Worm (Caenorhabditis elegans) whole organism, mixed stage, embryonic: Measurements from ENCODE around the gene T14F9.2.

ENCODE experiments used
- M03D4.4 ChIP-seq: sonication (generic microtip); optimal IDR thresholded peaks from 2 replicates; lab custom pipeline; 2017; ENCODE audit warnings: mild to moderate bottlenecking, missing genetic modification characterization, missing compliant biosample characterization
- bed-3 ChIP-seq: fragments of 200-800 bp; sonication (Bioruptor generic); optimal IDR thresholded peaks from 3 replicates; lab custom pipeline; 2018; ENCODE audit warnings: mild to moderate bottlenecking, missing genetic modification characterization, moderate library complexity, missing compliant biosample characterization
- blmp-1 ChIP-seq: fragments of 150-350 bp; optimal IDR thresholded peaks from 2 replicates; lab custom pipeline; 2014; ENCODE audit warnings: missing biosample characterization, missing genetic modification characterization
- ceh-39 ChIP-seq: fragments of 150-350 bp; optimal IDR thresholded peaks from 2 replicates; lab custom pipeline; 2014; ENCODE audit warnings: missing biosample characterization, missing genetic modification characterization
- ceh-43 ChIP-seq: fragments of 200-800 bp; sonication (Bioruptor generic); optimal IDR thresholded peaks from 2 replicates; lab custom pipeline; 2018; ENCODE audit warnings: mild to moderate bottlenecking, missing genetic modification characterization, moderate library complexity, missing compliant biosample characterization
- ceh-83 ChIP-seq: fragments of 200-800 bp; sonication (Bioruptor generic); optimal IDR thresholded peaks from 2 replicates; lab custom pipeline; 2018; ENCODE audit warnings: mild to moderate bottlenecking, missing genetic modification characterization, missing compliant biosample characterization
- ces-1 ChIP-seq: fragments of 150-350 bp; optimal IDR thresholded peaks from 2 replicates; lab custom pipeline; 2014; ENCODE audit warnings: missing biosample characterization, missing genetic modification reagents, missing genetic modification characterization
- cnd-1 ChIP-seq: fragments of 200-800 bp; sonication (Bioruptor generic); optimal IDR thresholded peaks from 2 replicates; lab custom pipeline; 2018; ENCODE audit warnings: mild to moderate bottlenecking, missing genetic modification characterization, missing compliant biosample characterization
- drap-1 ChIP-seq: fragments of 200-800 bp; sonication (Bioruptor generic); optimal IDR thresholded peaks from 3 replicates; lab custom pipeline; 2018; ENCODE audit warnings: mild to moderate bottlenecking, missing genetic modification characterization, missing compliant biosample characterization
- elt-1 ChIP-seq: sonication (generic microtip); optimal IDR thresholded peaks from 2 replicates; lab custom pipeline; 2017; ENCODE audit warnings: missing genetic modification characterization, mild to moderate bottlenecking, missing compliant biosample characterization, antibody characterized with exemption, moderate library complexity, borderline replicate concordance; ENCODE audit not compliant: insufficient read depth
- elt-3 ChIP-seq: fragments of 150-350 bp; optimal IDR thresholded peaks from 2 replicates; lab custom pipeline; 2014; ENCODE audit warnings: missing biosample characterization, missing genetic modification characterization
- flh-1 ChIP-seq: fragments of 200-800 bp; sonication (Bioruptor generic); optimal IDR thresholded peaks from 2 replicates; lab custom pipeline; 2018; ENCODE audit warnings: mild to moderate bottlenecking, missing genetic modification characterization, moderate library complexity, missing compliant biosample characterization
- ham-2 ChIP-seq: fragments of 200-800 bp; sonication (Bioruptor generic); optimal IDR thresholded peaks from 2 replicates; lab custom pipeline; 2018; ENCODE audit warnings: mild to moderate bottlenecking, missing genetic modification characterization, missing compliant biosample characterization
- hlh-1 ChIP-seq: fragments of 150-350 bp; optimal IDR thresholded peaks from 2 replicates; lab custom pipeline; 2014; ENCODE audit warnings: missing biosample characterization, missing genetic modification reagents, missing genetic modification characterization
- lin-13 ChIP-seq: fragments of 150-350 bp; optimal IDR thresholded peaks from 2 replicates; lab custom pipeline; 2014; ENCODE audit warnings: missing biosample characterization, missing genetic modification characterization
- lin-32 ChIP-seq: fragments of 200-800 bp; sonication (Bioruptor generic); optimal IDR thresholded peaks from 2 replicates; lab custom pipeline; 2018; ENCODE audit warnings: mild to moderate bottlenecking, missing genetic modification characterization, missing compliant biosample characterization
- lsy-2 ChIP-seq: fragments of 150-350 bp; optimal IDR thresholded peaks from 2 replicates; lab custom pipeline; 2014; ENCODE audit warnings: missing biosample characterization, missing genetic modification characterization
- mab-5 ChIP-seq: fragments of 150-350 bp; optimal IDR thresholded peaks from 2 replicates; lab custom pipeline; 2014; ENCODE audit warnings: missing biosample characterization, missing genetic modification characterization
- mep-1 ChIP-seq: fragments of 150-350 bp; optimal IDR thresholded peaks from 2 replicates; lab custom pipeline; 2017; ENCODE audit warnings: missing biosample characterization, missing genetic modification reagents, missing genetic modification characterization, inconsistent platforms
- mls-2 ChIP-seq: sonication (generic microtip); optimal IDR thresholded peaks from 2 replicates; lab custom pipeline; 2016; ENCODE audit warnings: mild to moderate bottlenecking, missing genetic modification characterization, moderate library complexity, missing compliant biosample characterization
- nhr-12 ChIP-seq: fragments of 150-350 bp; optimal IDR thresholded peaks from 2 replicates; lab custom pipeline; 2014; ENCODE audit warnings: missing biosample characterization, missing genetic modification characterization
- nhr-2 ChIP-seq: fragments of 150-350 bp; optimal IDR thresholded peaks from 2 replicates; lab custom pipeline; 2014; ENCODE audit warnings: missing biosample characterization, missing genetic modification characterization
- nhr-237 ChIP-seq: fragments of 150-350 bp; optimal IDR thresholded peaks from 2 replicates; lab custom pipeline; 2014; ENCODE audit warnings: missing biosample characterization, missing genetic modification characterization
- nhr-28 ChIP-seq: fragments of 150-350 bp; optimal IDR thresholded peaks from 2 replicates; lab custom pipeline; 2014; ENCODE audit warnings: missing biosample characterization, missing genetic modification characterization
- nhr-76 ChIP-seq: sonication (generic microtip); optimal IDR thresholded peaks from 2 replicates; lab custom pipeline; 2017; ENCODE audit warnings: missing biosample characterization, missing genetic modification characterization
- pha-4 ChIP-seq: fragments of 150-350 bp; optimal IDR thresholded peaks from 2 replicates; lab custom pipeline; 2018; ENCODE audit warnings: missing biosample characterization, missing genetic modification reagents, missing genetic modification characterization
- sem-2 ChIP-seq: fragments of 200-800 bp; sonication (Bioruptor generic); optimal IDR thresholded peaks from 2 replicates; lab custom pipeline; 2018; ENCODE audit warnings: mild to moderate bottlenecking, missing genetic modification characterization, missing compliant biosample characterization
- snpc-4 ChIP-seq: fragments of 150-350 bp; optimal IDR thresholded peaks from 2 replicates; lab custom pipeline; 2014; ENCODE audit warnings: missing biosample characterization, missing genetic modification characterization
- sptf-1 ChIP-seq: sonication (generic microtip); optimal IDR thresholded peaks from 2 replicates; lab custom pipeline; 2017; ENCODE audit warnings: mild to moderate bottlenecking, missing genetic modification characterization, moderate library complexity, missing compliant biosample characterization
- tbx-8 ChIP-seq: fragments of 200-800 bp; sonication (Bioruptor generic); optimal IDR thresholded peaks from 2 replicates; lab custom pipeline; 2018; ENCODE audit warnings: mild to moderate bottlenecking, missing genetic modification characterization, moderate library complexity, missing compliant biosample characterization
- unc-120 ChIP-seq: sonication (generic microtip); optimal IDR thresholded peaks from 2 replicates; lab custom pipeline; 2017; ENCODE audit warnings: missing genetic modification characterization, missing compliant biosample characterization; ENCODE audit not compliant: poor library complexity, severe bottlenecking
- unc-39 ChIP-seq: fragments of 150-350 bp; optimal IDR thresholded peaks from 2 replicates; lab custom pipeline; 2014; ENCODE audit warnings: missing biosample characterization, missing genetic modification characterization
- unc-62 ChIP-seq: fragments of 150-350 bp; optimal IDR thresholded peaks from 2 replicates; lab custom pipeline; 2014; ENCODE audit warnings: missing biosample characterization, missing genetic modification reagents, missing genetic modification characterization
- zip-8 ChIP-seq: fragments of 150-350 bp; optimal IDR thresholded peaks from 2 replicates; lab custom pipeline; 2014; ENCODE audit warnings: missing biosample characterization, missing genetic modification characterization
- ztf-11 ChIP-seq: fragments of 150-350 bp; optimal IDR thresholded peaks from 2 replicates; lab custom pipeline; 2014; ENCODE audit warnings: missing biosample characterization, missing genetic modification characterization

The T14F9.2 gene

ce11 chrX:2241147-2241798 lies 7.1 kb downstream of the T14F9.2 start:
- no peak for TF ChIP-seq nhr-2
- no peak for TF ChIP-seq drap-1 (GFP tag; lab: Kevin White, UChicago)
- no peak for TF ChIP-seq lin-13 (tag; lab: Kevin White, UChicago)
- no peak for TF ChIP-seq elt-1 (tag; lab: Kevin White, UChicago)
- no peak for TF ChIP-seq hlh-1
- no peak for TF ChIP-seq sptf-1
- no peak for TF ChIP-seq mep-1
- no peak for TF ChIP-seq sem-2 (GFP tag; lab: Kevin White, UChicago)
- no peak for TF ChIP-seq elt-3 (tag; lab: Kevin White, UChicago)
- TF ChIP-seq pha-4 = no peak
- no peak for TF ChIP-seq nhr-237 (tag; lab: Kevin White, UChicago)
- no peak for TF ChIP-seq ceh-83 (GFP tag; lab: Kevin White, UChicago)
- no peak for TF ChIP-seq flh-1
- TF ChIP-seq ceh-43 (GFP tag; lab: Kevin White, UChicago) = no peak
- TF ChIP-seq mab-5 = no peak
- TF ChIP-seq ces-1 (GFP tag; lab: Kevin White, UChicago) = no peak
- no peak for TF ChIP-seq nhr-12 (tag; lab: Kevin White, UChicago)
- TF ChIP-seq zip-8 (tag; lab: Kevin White, UChicago) = no peak
- no peak for TF ChIP-seq M03D4.4
- no peak for TF ChIP-seq unc-120 (tag; lab: Kevin White, UChicago)

ce11 chrX:2242568-2243185 lies 8.6 kb downstream of the T14F9.2 start, which contains the start of gene rpl-11.2:
rpl-11.2 (minus strand) TSS chrX:2242618.
- TF ChIP-seq nhr-237 (tag; lab: Kevin White, UChicago) (peak; percentile 89), elt-1 (tag; lab: Kevin White, UChicago) (peak; percentile 31), M03D4.4 (peak; percentile 48), mep-1 (peak; percentile 99), nhr-28 (tag; lab: Kevin White, UChicago) (no peak), ceh-43 (GFP tag; lab: Kevin White, UChicago) (no peak), cnd-1 (peak; percentile 68), snpc-4 (tag; lab: Kevin White, UChicago) (no peak), mab-5 (no peak), sptf-1 (peak; percentile 77), elt-3 (tag; lab: Kevin White, UChicago) (no peak), ham-2 (GFP tag; lab: Kevin White, UChicago) (no peak), ceh-39 (tag; lab: Kevin White, UChicago) (peak; percentile 90), flh-1 (no peak), lin-13 (tag; lab: Kevin White, UChicago) (peak; percentile 92), lsy-2 (tag; lab: Kevin White, UChicago) (peak; percentile 99), ztf-11 (peak; percentile 76), sem-2 (GFP tag; lab: Kevin White, UChicago) (no peak), hlh-1 (peak; percentile 83), unc-62 (GFP tag; lab: Kevin White, UChicago) (peak; percentile 93), pha-4 (peak; percentile 97), nhr-12 (tag; lab: Kevin White, UChicago) (peak; percentile 26), ceh-83 (GFP tag; lab: Kevin White, UChicago) (no peak), unc-39 (tag; lab: Kevin White, UChicago) (no peak), zip-8 (tag; lab: Kevin White, UChicago) (no peak), nhr-2 (peak; percentile 70), drap-1 (GFP tag; lab: Kevin White, UChicago) (peak; percentile 8), lin-32 (GFP tag; lab: Kevin White, UChicago) (peak; percentile 31), blmp-1 (tag; lab: Kevin White, UChicago) (no peak), bed-3 (GFP tag; lab: Kevin White, UChicago) (no peak), tbx-8 (GFP tag; lab: Kevin White, UChicago) (no peak), mls-2 (tag; lab: Kevin White, UChicago) (no peak), nhr-76 (tag; lab: Kevin White, UChicago) (no peak), unc-120 (tag; lab: Kevin White, UChicago) (peak; percentile 61), ces-1 (GFP tag; lab: Kevin White, UChicago) (peak; percentile 75)
